Worm (Caenorhabditis elegans) whole organism, late embryonic: ENCODE measurements around the gene lips-6.

Experiments used
- F13H6.1 ChIP-seq: sonication (generic microtip); optimal IDR thresholded peaks from 2 replicates; lab custom pipeline; 2016; ENCODE audit warnings: missing genetic modification characterization, missing compliant biosample characterization
- ahr-1 ChIP-seq: sonication (generic microtip); optimal IDR thresholded peaks from 2 replicates; lab custom pipeline; 2016; ENCODE audit warnings: missing genetic modification characterization, missing compliant biosample characterization
- ama-1 ChIP-seq: fragments of 150-350 bp; optimal IDR thresholded peaks from 2 replicates; lab custom pipeline; 2014
- ceh-14 ChIP-seq: sonication (generic microtip); optimal IDR thresholded peaks from 2 replicates; lab custom pipeline; 2016; ENCODE audit warnings: missing genotype, missing genetic modification characterization, missing compliant biosample characterization
- ceh-31 ChIP-seq: sonication (generic microtip); optimal IDR thresholded peaks from 2 replicates; lab custom pipeline; 2016; ENCODE audit warnings: missing genetic modification characterization, missing compliant biosample characterization
- nhr-11 ChIP-seq: fragments of 150-350 bp; optimal IDR thresholded peaks from 2 replicates; lab custom pipeline; 2014; ENCODE audit warnings: missing biosample characterization, missing genetic modification characterization
- nhr-232 ChIP-seq: sonication (generic microtip); optimal IDR thresholded peaks from 2 replicates; lab custom pipeline; 2016; ENCODE audit warnings: missing genetic modification characterization, missing compliant biosample characterization
- ref-2 ChIP-seq: sonication (generic microtip); optimal IDR thresholded peaks from 2 replicates; lab custom pipeline; 2016; ENCODE audit warnings: missing genetic modification characterization, missing compliant biosample characterization
- sox-2 ChIP-seq: fragments of 200-800 bp; sonication (Bioruptor generic); IDR thresholded peaks from 2 replicates; pipeline ENCODE4 v1.3.6; 2022; ENCODE audit warnings: missing genetic modification reagents, missing genetic modification characterization, missing compliant biosample characterization
- sox-4 ChIP-seq: sonication (generic microtip); optimal IDR thresholded peaks from 2 replicates; lab custom pipeline; 2017; ENCODE audit warnings: mild to moderate bottlenecking, missing genetic modification characterization, inconsistent platforms, missing compliant biosample characterization
- unc-86 ChIP-seq: sonication (generic microtip); optimal IDR thresholded peaks from 2 replicates; lab custom pipeline; 2016; ENCODE audit warnings: missing genetic modification characterization, missing compliant biosample characterization

ce11 chrIV:12033985-12034384, 18.5 kb upstream of the lips-6 start, which contains the start of gene sqst-1:
- TF ChIP-seq ref-2 (tag; lab: Kevin White, UChicago) (no peak), sox-4 (tag; lab: Kevin White, UChicago) (no peak), ceh-31 (no peak), ahr-1 (no peak), ama-1 (no peak), unc-86 (tag; lab: Kevin White, UChicago) (no peak), nhr-11 (tag; lab: Kevin White, UChicago) (no peak), ceh-14 (tag; lab: Kevin White, UChicago) (no peak), sox-2 (GFP tag; lab: Robert Waterston, UW) (no peak), nhr-232 (no peak), F13H6.1 (no peak)
